Worm (Caenorhabditis elegans) whole organism, L1 larva: Measurements from ENCODE around the gene F42C5.6.
A peak's percentile ranks its signal among the peaks of the same experiment; 100 is the strongest.

ENCODE experiments used
- C16A3.4 ChIP-seq: fragments of 150-350 bp; optimal IDR thresholded peaks from 2 replicates; lab custom pipeline; 2014; ENCODE audit warnings: missing biosample characterization, missing genetic modification characterization
- F16B12.6 ChIP-seq: fragments of 150-350 bp; optimal IDR thresholded peaks from 2 replicates; lab custom pipeline; 2014; ENCODE audit warnings: missing biosample characterization, missing genetic modification characterization
- aha-1 ChIP-seq: fragments of 150-350 bp; optimal IDR thresholded peaks from 2 replicates; lab custom pipeline; 2014; ENCODE audit warnings: missing biosample characterization, missing genetic modification characterization
- blmp-1 ChIP-seq: fragments of 150-350 bp; optimal IDR thresholded peaks from 2 replicates; lab custom pipeline; 2014; ENCODE audit warnings: missing biosample characterization, missing genetic modification characterization
- ceh-63 ChIP-seq: fragments of 200-800 bp; sonication (Bioruptor generic); optimal IDR thresholded peaks from 2 replicates; lab custom pipeline; 2018; ENCODE audit warnings: mild to moderate bottlenecking, missing genetic modification characterization, missing compliant biosample characterization
- ceh-82 ChIP-seq, 3 experiments: fragments of 150-350 bp in 1 of 3; sonication (generic microtip) in 2 of 3; optimal IDR thresholded peaks; 2 replicates each; lab custom pipeline; 2014 to 2017; ENCODE audit warnings: missing biosample characterization in 3 of 3, missing genetic modification characterization in 3 of 3
- ceh-88 ChIP-seq: fragments of 200-800 bp; sonication (Bioruptor generic); IDR thresholded peaks from 2 replicates; pipeline ENCODE4 v1.3.6; 2022; ENCODE audit warnings: missing genetic modification characterization, missing compliant biosample characterization
- dpl-1 ChIP-seq, 3 experiments: fragments of 150-350 bp in 2 of 3; sonication (generic microtip) in 1 of 3; optimal IDR thresholded peaks; 2 replicates each; lab custom pipeline; 2014 to 2017; ENCODE audit warnings: missing biosample characterization in 3 of 3, missing genetic modification characterization in 3 of 3, missing genetic modification reagents in 3 of 3
- dsc-1 ChIP-seq: sonication (generic microtip); optimal IDR thresholded peaks from 2 replicates; lab custom pipeline; 2016; ENCODE audit warnings: mild to moderate bottlenecking, missing genetic modification characterization, missing compliant biosample characterization
- efl-1 ChIP-seq, 4 experiments: fragments of 150-350 bp; optimal IDR thresholded peaks in 3 of 4; peaks in 1 of 4; 1 replicate in 1 of 4; 2 replicates in 3 of 4; lab custom pipeline; 2014; ENCODE audit warnings: missing biosample characterization in 2 of 4, missing genetic modification characterization in 2 of 4, missing genetic modification reagents in 2 of 4
- efl-3 ChIP-seq: fragments of 200-800 bp; sonication (Bioruptor generic); optimal IDR thresholded peaks from 2 replicates; lab custom pipeline; 2018; ENCODE audit warnings: mild to moderate bottlenecking, missing genetic modification characterization, missing compliant biosample characterization
- egl-13 ChIP-seq: sonication (generic microtip); optimal IDR thresholded peaks from 2 replicates; lab custom pipeline; 2016; ENCODE audit warnings: missing genotype, missing genetic modification reagents, missing genetic modification characterization, missing compliant biosample characterization
- egl-27 ChIP-seq, 2 experiments: fragments of 150-350 bp in 1 of 2; sonication (generic microtip); optimal IDR thresholded peaks; 3 replicates each; lab custom pipeline; 2017 to 2018; ENCODE audit warnings: missing biosample characterization in 2 of 2, missing genetic modification characterization in 2 of 2, missing genetic modification reagents in 2 of 2
- elt-3 ChIP-seq, 6 experiments: fragments of 150-350 bp in 1 of 6; sonication (generic microtip); optimal IDR thresholded peaks; 2 replicates each; lab custom pipeline; 2017 to 2018; ENCODE audit warnings: missing biosample characterization in 6 of 6, missing genetic modification characterization in 6 of 6, inconsistent platforms in 1 of 6
- fkh-10 ChIP-seq: sonication (generic microtip); optimal IDR thresholded peaks from 2 replicates; lab custom pipeline; 2017; ENCODE audit warnings: missing biosample characterization, missing genetic modification reagents, missing genetic modification characterization
- fkh-8 ChIP-seq: sonication (generic microtip); optimal IDR thresholded peaks from 2 replicates; lab custom pipeline; 2016; ENCODE audit warnings: mild to moderate bottlenecking, missing genetic modification characterization, missing compliant biosample characterization
- fos-1 ChIP-seq: fragments of 150-350 bp; optimal IDR thresholded peaks from 2 replicates; lab custom pipeline; 2014; ENCODE audit warnings: missing biosample characterization, missing genetic modification characterization
- hlh-4 ChIP-seq: sonication (generic microtip); optimal IDR thresholded peaks from 2 replicates; lab custom pipeline; 2016; ENCODE audit warnings: mild to moderate bottlenecking, missing genetic modification characterization, missing compliant biosample characterization
- irx-1 ChIP-seq: sonication (generic microtip); optimal IDR thresholded peaks from 2 replicates; lab custom pipeline; 2016; ENCODE audit warnings: missing genetic modification characterization, missing compliant biosample characterization
- isw-1 ChIP-seq: fragments of 200-800 bp; sonication (Bioruptor generic); IDR thresholded peaks from 2 replicates; pipeline ENCODE4 v1.3.6; 2022; ENCODE audit warnings: missing genetic modification characterization, missing compliant biosample characterization
- jun-1 ChIP-seq: fragments of 150-350 bp; optimal IDR thresholded peaks from 2 replicates; lab custom pipeline; 2014; ENCODE audit warnings: missing biosample characterization, missing genetic modification reagents, missing genetic modification characterization
- lin-13 ChIP-seq: fragments of 150-350 bp; optimal IDR thresholded peaks from 2 replicates; lab custom pipeline; 2014; ENCODE audit warnings: missing biosample characterization, missing genetic modification reagents, missing genetic modification characterization
- lin-14 ChIP-seq: fragments of 200-800 bp; sonication (Bioruptor generic); optimal IDR thresholded peaks from 2 replicates; lab custom pipeline; 2018; ENCODE audit warnings: mild to moderate bottlenecking, missing genetic modification characterization, moderate library complexity, missing compliant biosample characterization
- lin-15B ChIP-seq: fragments of 150-350 bp; sonication (generic microtip); optimal IDR thresholded peaks from 3 replicates; lab custom pipeline; 2014; ENCODE audit warnings: missing biosample characterization, missing genetic modification characterization
- lin-35 ChIP-seq, 2 experiments: fragments of 150-350 bp; optimal IDR thresholded peaks; 2 replicates each; lab custom pipeline; 2014; ENCODE audit warnings: missing biosample characterization in 2 of 2, missing genetic modification characterization in 2 of 2, missing genetic modification reagents in 2 of 2
- lin-39 ChIP-seq: fragments of 150-350 bp; optimal IDR thresholded peaks from 2 replicates; lab custom pipeline; 2014; ENCODE audit warnings: missing biosample characterization, missing genetic modification reagents, missing genetic modification characterization
- lsy-2 ChIP-seq, 2 experiments: fragments of 150-350 bp; optimal IDR thresholded peaks; 2 replicates each; lab custom pipeline; 2014; ENCODE audit warnings: missing biosample characterization in 2 of 2, missing genetic modification characterization in 2 of 2
- mdl-1 ChIP-seq, 2 experiments: fragments of 150-350 bp; optimal IDR thresholded peaks; 2 replicates each; lab custom pipeline; 2014 to 2017; ENCODE audit warnings: missing biosample characterization in 2 of 2, missing genetic modification characterization in 2 of 2, inconsistent platforms in 1 of 2
- mep-1 ChIP-seq: fragments of 150-350 bp; optimal IDR thresholded peaks from 2 replicates; lab custom pipeline; 2014; ENCODE audit warnings: missing biosample characterization, missing genetic modification characterization
- nhr-11 ChIP-seq: fragments of 150-350 bp; optimal IDR thresholded peaks from 2 replicates; lab custom pipeline; 2014; ENCODE audit warnings: missing biosample characterization, missing genetic modification characterization
- nhr-19 ChIP-seq: fragments of 200-800 bp; sonication (Bioruptor generic); conservative IDR thresholded peaks from 2 replicates; pipeline ENCODE4 v1.3.6; 2022; ENCODE audit warnings: missing genetic modification characterization, missing compliant biosample characterization
- nhr-20 ChIP-seq: sonication (generic microtip); optimal IDR thresholded peaks from 2 replicates; lab custom pipeline; 2016; ENCODE audit warnings: mild to moderate bottlenecking, missing genetic modification characterization, missing compliant biosample characterization
- nhr-28 ChIP-seq: fragments of 150-350 bp; optimal IDR thresholded peaks from 2 replicates; lab custom pipeline; 2014; ENCODE audit warnings: missing biosample characterization, missing genetic modification characterization
- nhr-47 ChIP-seq: sonication (generic microtip); optimal IDR thresholded peaks from 2 replicates; lab custom pipeline; 2016; ENCODE audit warnings: mild to moderate bottlenecking, missing genetic modification characterization, moderate library complexity, missing compliant biosample characterization
- nhr-71 ChIP-seq: sonication (generic microtip); optimal IDR thresholded peaks from 2 replicates; lab custom pipeline; 2016; ENCODE audit warnings: mild to moderate bottlenecking, missing genetic modification characterization, moderate library complexity, missing compliant biosample characterization
- nhr-85 ChIP-seq: sonication (generic microtip); peaks from one replicate; lab custom pipeline; 2016; ENCODE audit warnings: missing genetic modification characterization, inconsistent platforms, missing compliant biosample characterization
- nhr-90 ChIP-seq: sonication (generic microtip); optimal IDR thresholded peaks from 2 replicates; lab custom pipeline; 2016; ENCODE audit warnings: mild to moderate bottlenecking, missing genetic modification characterization, missing compliant biosample characterization; ENCODE audit not compliant: poor library complexity
- rnt-1 ChIP-seq: sonication (generic microtip); optimal IDR thresholded peaks from 2 replicates; lab custom pipeline; 2016; ENCODE audit warnings: mild to moderate bottlenecking, missing genetic modification characterization, moderate library complexity, missing compliant biosample characterization
- skn-1 ChIP-seq: fragments of 150-350 bp; optimal IDR thresholded peaks from 2 replicates; lab custom pipeline; 2014; ENCODE audit warnings: missing biosample characterization, missing genetic modification characterization
- snpc-4 ChIP-seq: fragments of 150-350 bp; optimal IDR thresholded peaks from 2 replicates; lab custom pipeline; 2014; ENCODE audit warnings: missing biosample characterization, missing genetic modification characterization
- snu-23 ChIP-seq: sonication (generic microtip); optimal IDR thresholded peaks from 2 replicates; lab custom pipeline; 2016; ENCODE audit warnings: missing genetic modification characterization, missing compliant biosample characterization
- sup-37 ChIP-seq: fragments of 200-800 bp; sonication (Bioruptor generic); optimal IDR thresholded peaks from 2 replicates; lab custom pipeline; 2018; ENCODE audit warnings: mild to moderate bottlenecking, missing genetic modification characterization, missing compliant biosample characterization
- swsn-7 ChIP-seq: sonication (generic microtip); optimal IDR thresholded peaks from 2 replicates; lab custom pipeline; 2016; ENCODE audit warnings: missing genetic modification characterization, missing compliant biosample characterization
- tbx-2 ChIP-seq: sonication (generic microtip); optimal IDR thresholded peaks from 2 replicates; lab custom pipeline; 2016; ENCODE audit warnings: missing genetic modification characterization, missing compliant biosample characterization
- unc-130 ChIP-seq: fragments of 150-350 bp; optimal IDR thresholded peaks from 2 replicates; lab custom pipeline; 2017; ENCODE audit warnings: missing biosample characterization, missing genetic modification characterization, inconsistent platforms
- unc-30 ChIP-seq: sonication (generic microtip); optimal IDR thresholded peaks from 2 replicates; lab custom pipeline; 2017; ENCODE audit warnings: missing biosample characterization, missing genetic modification characterization
- unc-98 ChIP-seq: fragments of 200-800 bp; sonication (Bioruptor generic); IDR thresholded peaks from 2 replicates; pipeline ENCODE4 v1.3.6; 2022; ENCODE audit warnings: missing genetic modification characterization, missing compliant biosample characterization
- xbp-1 ChIP-seq: sonication (generic microtip); optimal IDR thresholded peaks from 2 replicates; lab custom pipeline; 2016; ENCODE audit warnings: missing genetic modification characterization, missing compliant biosample characterization
- zag-1 ChIP-seq: fragments of 150-350 bp; optimal IDR thresholded peaks from 2 replicates; lab custom pipeline; 2014; ENCODE audit warnings: missing biosample characterization, missing genetic modification characterization

F42C5.6 gene

ce11 chrIV:7313962-7314361 is 5.1 kb upstream of the F42C5.6 start:
- TF ChIP-seq blmp-1 (peak; percentile 11), dpl-1 (GFP tag; optimal IDR thresholded peaks at IDR 0.05; lab: Kevin White, UChicago) (peak; percentile 46 to 65 (median 60)), lin-14 (peak; percentile 65), nhr-11 (tag; lab: Kevin White, UChicago) (no peak), tbx-2 (tag; lab: Kevin White, UChicago) (peak; percentile 45), lin-39 (tag; lab: Kevin White, UChicago) (peak; percentile 37), nhr-71 (tag; lab: Kevin White, UChicago) (peak; percentile 78), mep-1 (peak; percentile 63), ceh-63 (GFP tag; lab: Kevin White, UChicago) (no peak), snpc-4 (peak; percentile 43), ceh-88 (GFP tag; lab: Robert Waterston, UW) (no peak), lin-15B (tag; lab: Kevin White, UChicago) (peak; percentile 7), egl-13 (tag; lab: Kevin White, UChicago) (no peak), unc-130 (peak; percentile 35), ceh-82 (tag; optimal IDR thresholded peaks at IDR 0.05; lab: Kevin White, UChicago) (peak in 2 of 3 experiments; percentile 7 to 56), swsn-7 (tag; lab: Kevin White, UChicago) (peak; percentile 64), snu-23 (GFP tag; lab: Kevin White, UChicago) (peak; percentile 79), hlh-4 (no peak), elt-3 (tag; optimal IDR thresholded peaks at IDR 0.05; lab: Kevin White, UChicago) (peak in 1 of 6 experiments; percentile 68), efl-1 (optimal IDR thresholded peaks at IDR 0.05; lab: Kevin White, UChicago) (peak; percentile 60 to 66), efl-1 (GFP tag; optimal IDR thresholded peaks at IDR 0.05 in 1 of 2; lab: Kevin White, UChicago) (peak; percentile 51 to 92), zag-1 (tag; lab: Kevin White, UChicago) (no peak), fkh-8 (peak; percentile 38), C16A3.4 (tag; lab: Kevin White, UChicago) (peak; percentile 60), efl-3 (GFP tag; lab: Kevin White, UChicago) (no peak), irx-1 (peak; percentile 22), sup-37 (no peak), lin-35 (GFP tag; optimal IDR thresholded peaks at IDR 0.05; lab: Kevin White, UChicago) (peak; percentile 63), mdl-1 (tag; optimal IDR thresholded peaks at IDR 0.05; lab: Kevin White, UChicago) (peak in 1 of 2 experiments; percentile 23), lsy-2 (tag; optimal IDR thresholded peaks at IDR 0.05; lab: Kevin White, UChicago) (peak; percentile 61 to 86), nhr-85 (peak; percentile 80), egl-27 (tag; optimal IDR thresholded peaks at IDR 0.05; lab: Kevin White, UChicago) (no peak), isw-1 (GFP tag; lab: Robert Waterston, UW) (peak; percentile 9; the same call in 1 of the 2 replicates), dsc-1 (peak; percentile 37), jun-1 (tag; lab: Kevin White, UChicago) (peak; percentile 14), F16B12.6 (tag; lab: Kevin White, UChicago) (peak; percentile 25), aha-1 (no peak), nhr-47 (tag; lab: Kevin White, UChicago) (peak; percentile 63), fkh-10 (GFP tag; lab: Kevin White, UChicago) (no peak), nhr-90 (tag; lab: Kevin White, UChicago) (peak; percentile 41), fos-1 (tag; lab: Kevin White, UChicago) (no peak), nhr-28 (tag; lab: Kevin White, UChicago) (no peak), skn-1 (tag; lab: Kevin White, UChicago) (peak; percentile 34), rnt-1 (tag; lab: Kevin White, UChicago) (peak; percentile 54), nhr-19 (peak; percentile 40; the same call in 1 of the 2 replicates), lin-13 (GFP tag; lab: Kevin White, UChicago) (peak; percentile 8), unc-30 (tag; lab: Kevin White, UChicago) (no peak), nhr-20 (tag; lab: Kevin White, UChicago) (peak; percentile 59), xbp-1 (peak; percentile 32), unc-98 (GFP tag; lab: Robert Waterston, UW) (no peak)
